Fruit fly (Drosophila melanogaster) Kc167 (cell line): ENCODE data around the gene RpL14.

Source experiments
- Myc ChIP-seq: fragments of >200 bp; optimal IDR thresholded peaks from 2 replicates; lab custom pipeline; 2017; ENCODE audit warnings: missing external identifiers
- Sin3A ChIP-seq: fragments of >200 bp; optimal IDR thresholded peaks from 2 replicates; lab custom pipeline; 2018; ENCODE audit warnings: missing external identifiers
- h ChIP-seq: fragments of >200 bp; optimal IDR thresholded peaks from 3 replicates; lab custom pipeline; 2018; ENCODE audit warnings: missing external identifiers
- insv ChIP-seq: fragments of >200 bp; optimal IDR thresholded peaks from 3 replicates; lab custom pipeline; 2018; ENCODE audit warnings: missing external identifiers
- psq ChIP-seq: fragments of >200 bp; optimal IDR thresholded peaks from 2 replicates; lab custom pipeline; 2017; ENCODE audit warnings: missing external identifiers
- ttk ChIP-seq: sonication (Bioruptor generic); optimal IDR thresholded peaks from 2 replicates; lab custom pipeline; 2017; ENCODE audit warnings: missing external identifiers

The RpL14 gene

dm6 chr3L:8600752-8601433 lies at the start of gene RpL14, which contains the start of gene Nelf-E:
TSS of gene RpL14 (plus strand) at chr3L:8601006.
TSS of gene Nelf-E (minus strand) at chr3L:8600879.
- TF ChIP-seq Sin3A (lab: Kevin White, UChicago) (no peak), Myc (no peak), h (lab: Kevin White, UChicago) (no peak), ttk (lab: Kevin White, UChicago) (no peak), psq (lab: Kevin White, UChicago) (no peak), insv (lab: Kevin White, UChicago) (no peak)

dm6 chr3L:8553125-8553524 lies 47.7 kb upstream of the RpL14 start:
- TF ChIP-seq ttk (lab: Kevin White, UChicago), result no peak
- no peak for TF ChIP-seq psq (lab: Kevin White, UChicago)
- no peak for TF ChIP-seq insv (lab: Kevin White, UChicago)
- no peak for TF ChIP-seq h (lab: Kevin White, UChicago)

dm6 chr3L:8554024-8554642 lies 46.7 kb upstream of the RpL14 start:
- no peak for TF ChIP-seq ttk (lab: Kevin White, UChicago)
- TF ChIP-seq Sin3A (lab: Kevin White, UChicago), result no peak
- no peak for TF ChIP-seq h (lab: Kevin White, UChicago)
- TF ChIP-seq Myc, result no peak
- no peak for TF ChIP-seq insv (lab: Kevin White, UChicago)
- no peak for TF ChIP-seq psq (lab: Kevin White, UChicago)

dm6 chr3L:8557018-8557417 lies 43.8 kb upstream of the RpL14 start:
- no peak for TF ChIP-seq Myc
- no peak for TF ChIP-seq psq (lab: Kevin White, UChicago)
- TF ChIP-seq Sin3A (lab: Kevin White, UChicago), result no peak
- no peak for TF ChIP-seq h (lab: Kevin White, UChicago)

dm6 chr3L:8559754-8560328 lies 41.0 kb upstream of the RpL14 start:
- no peak for TF ChIP-seq Sin3A (lab: Kevin White, UChicago)
- TF ChIP-seq ttk (lab: Kevin White, UChicago), result no peak
- no peak for TF ChIP-seq h (lab: Kevin White, UChicago)
- no peak for TF ChIP-seq Myc
- TF ChIP-seq insv (lab: Kevin White, UChicago), result no peak
- no peak for TF ChIP-seq psq (lab: Kevin White, UChicago)

dm6 chr3L:8560637-8561036 lies 40.2 kb upstream of the RpL14 start:
- TF ChIP-seq Myc (no peak), ttk (lab: Kevin White, UChicago) (no peak), Sin3A (lab: Kevin White, UChicago) (no peak), insv (lab: Kevin White, UChicago) (no peak)

- TF ChIP-seq ttk (lab: Kevin White, UChicago) (no peak), psq (lab: Kevin White, UChicago) (no peak)
Observed at dm6 chr3L:8575844-8576842, 24.7 kb upstream of the RpL14 start, which contains the start of the genes CG6638 and CG43078. TSS of gene CG6638 (minus strand) at chr3L:8576078. TSS of gene CG43078 (plus strand) at chr3L:8576808.

- TF ChIP-seq ttk (lab: Kevin White, UChicago) (no peak), psq (lab: Kevin White, UChicago) (no peak), insv (lab: Kevin White, UChicago) (no peak), h (lab: Kevin White, UChicago) (no peak), Myc (no peak), Sin3A (lab: Kevin White, UChicago) (no peak)
Observed at dm6 chr3L:8578470-8578869, 22.3 kb upstream of the RpL14 start.

dm6 chr3L:8579513-8579912 lies 21.3 kb upstream of the RpL14 start:
- TF ChIP-seq Sin3A (lab: Kevin White, UChicago), result no peak
- no peak for TF ChIP-seq insv (lab: Kevin White, UChicago)
- TF ChIP-seq Myc, result no peak
- no peak for TF ChIP-seq psq (lab: Kevin White, UChicago)

dm6 chr3L:8580780-8581179 lies 20.0 kb upstream of the RpL14 start:
- TF ChIP-seq psq (lab: Kevin White, UChicago), result no peak
- no peak for TF ChIP-seq h (lab: Kevin White, UChicago)

dm6 chr3L:8582105-8582707 lies 18.6 kb upstream of the RpL14 start:
- no peak for TF ChIP-seq psq (lab: Kevin White, UChicago)
- TF ChIP-seq h (lab: Kevin White, UChicago), result no peak
- no peak for TF ChIP-seq ttk (lab: Kevin White, UChicago)
- no peak for TF ChIP-seq Myc
- no peak for TF ChIP-seq Sin3A (lab: Kevin White, UChicago)
